Fruit fly (Drosophila melanogaster) whole organism, larva: ENCODE measurements around the gene RpL15.

Experiments used
- noc ChIP-seq: fragments of 200-800 bp; sonication (Bioruptor generic); optimal IDR thresholded peaks from 3 replicates; lab custom pipeline; 2019; ENCODE audit warnings: missing biosample characterization, mild to moderate bottlenecking, missing genetic modification characterization, moderate library complexity

The RpL15 gene

dm6 chr3L:27267060-27267805 lies at the start of gene RpL15:
Gene RpL15 (plus strand): TSS chr3L:27267255.
- no peak for TF ChIP-seq noc (tag; lab: Kevin White, UChicago)

- TF ChIP-seq noc (tag; lab: Kevin White, UChicago), result no peak
Measured at dm6 chr3L:27261987-27262386, 5.1 kb upstream of the RpL15 start.

- TF ChIP-seq noc (tag; lab: Kevin White, UChicago), result no peak
Measured at dm6 chr3L:27264319-27264909, 2.6 kb upstream of the RpL15 start.

dm6 chr3L:27265613-27266012 lies 1.4 kb upstream of the RpL15 start:
- TF ChIP-seq noc (tag; lab: Kevin White, UChicago), result no peak

dm6 chr3L:27279041-27279671 lies 12.1 kb downstream of the RpL15 start, which contains the start of gene Dbp80:
Gene Dbp80 (plus strand): TSS chr3L:27279316.
- TF ChIP-seq noc (tag; lab: Kevin White, UChicago), result no peak
